Fruit fly (Drosophila melanogaster): Measurements from ENCODE around the gene CG44362.
A peak's percentile ranks its signal among the peaks of the same experiment; 100 is the strongest.

The CG44362 gene

dm6 chr3L:11444169-11444568, 46.8 kb downstream of the CG44362 start (continued):
- TF ChIP-seq CG16779 (tag; optimal IDR thresholded peaks at IDR 0.05) (no peak), CG9139 (GFP tag; optimal IDR thresholded peaks at IDR 0.05) (no peak), Smox (GFP tag; optimal IDR thresholded peaks at IDR 0.05) (no peak), CG7368 (GFP tag; optimal IDR thresholded peaks at IDR 0.05) (no peak), CG11762 (GFP tag; optimal IDR thresholded peaks at IDR 0.05; ENCODE audit: insufficient read depth) (no peak), Eip75B (GFP tag; optimal IDR thresholded peaks at IDR 0.05) (no peak), pdm3 (GFP tag; optimal IDR thresholded peaks at IDR 0.05) (no peak), Hr4 (GFP tag; optimal IDR thresholded peaks at IDR 0.05) (peak; percentile 52), eg (GFP tag; IDR thresholded peaks at IDR 0.05) (no peak), topi (GFP tag; optimal IDR thresholded peaks at IDR 0.05) (no peak), Sox15 (GFP tag; optimal IDR thresholded peaks at IDR 0.05) (no peak), net (GFP tag; optimal IDR thresholded peaks at IDR 0.05) (no peak), dac (GFP tag; optimal IDR thresholded peaks at IDR 0.05) (peak; percentile 23), cyc (GFP tag; optimal IDR thresholded peaks at IDR 0.05) (no peak), dsx (GFP tag; optimal IDR thresholded peaks at IDR 0.05; ENCODE audit: poor library complexity, severe bottlenecking) (no peak), CG11902 (GFP tag; optimal IDR thresholded peaks at IDR 0.05) (no peak), OdsH (GFP tag; optimal IDR thresholded peaks at IDR 0.05) (peak; percentile 24), CG6163 (GFP tag; IDR thresholded peaks at IDR 0.05) (no peak), Blimp-1 (GFP tag; optimal IDR thresholded peaks at IDR 0.05) (no peak), fkh (GFP tag; optimal IDR thresholded peaks at IDR 0.05) (no peak), svp (GFP tag) (no peak), CG31627 (GFP tag; optimal IDR thresholded peaks at IDR 0.05) (no peak), CG1621 (tag; optimal IDR thresholded peaks at IDR 0.05) (no peak)

- TF ChIP-seq CG6163 (GFP tag; IDR thresholded peaks at IDR 0.05) (no peak), fd85E (GFP tag; optimal IDR thresholded peaks at IDR 0.05) (no peak), vri (GFP tag; optimal IDR thresholded peaks at IDR 0.05) (no peak), ss (GFP tag; optimal IDR thresholded peaks at IDR 0.05) (no peak), CG11902 (GFP tag; optimal IDR thresholded peaks at IDR 0.05) (no peak), Gug (GFP tag; IDR thresholded peaks at IDR 0.05) (no peak)
Measured at dm6 chr3L:11444861-11445260, 47.5 kb downstream of the CG44362 start, which contains the start of gene CG7557. TSS of gene CG7557 (plus strand) at chr3L:11445161.

- peak; percentile 83 for TF ChIP-seq CG3032 (tag; optimal IDR thresholded peaks at IDR 0.05)
- peak; percentile 67 for TF ChIP-seq CG4318 (GFP tag; optimal IDR thresholded peaks at IDR 0.05)
- TF ChIP-seq lz (GFP tag; optimal IDR thresholded peaks at IDR 0.05), result peak; percentile 63
- peak; percentile 93 for TF ChIP-seq Lpt (GFP tag; optimal IDR thresholded peaks at IDR 0.05)
- TF ChIP-seq Ets21C (GFP tag; optimal IDR thresholded peaks at IDR 0.05), result peak; percentile 45
- peak; percentile 35 for TF ChIP-seq CG34406 (GFP tag; optimal IDR thresholded peaks at IDR 0.05)
- TF ChIP-seq acj6 (GFP tag; optimal IDR thresholded peaks at IDR 0.05), result peak; percentile 39
- peak; percentile 58 for TF ChIP-seq Smox (GFP tag; optimal IDR thresholded peaks at IDR 0.05)
- TF ChIP-seq cyc (GFP tag; optimal IDR thresholded peaks at IDR 0.05), result peak; percentile 64
- peak; percentile 88 for TF ChIP-seq CG3919 (GFP tag; optimal IDR thresholded peaks at IDR 0.05)
- TF ChIP-seq topi (GFP tag; optimal IDR thresholded peaks at IDR 0.05), result peak; percentile 77
- peak; percentile 74 to 84 for TF ChIP-seq ss (GFP tag; optimal IDR thresholded peaks at IDR 0.05)
- peak; percentile 89 for TF ChIP-seq eg (GFP tag; IDR thresholded peaks at IDR 0.05)
- peak; percentile 81 for TF ChIP-seq CG10669 (GFP tag; optimal IDR thresholded peaks at IDR 0.05)
- peak; percentile 49 for TF ChIP-seq Hr39 (GFP tag; optimal IDR thresholded peaks at IDR 0.05)
- TF ChIP-seq CG10631 (GFP tag; optimal IDR thresholded peaks at IDR 0.05), result peak; percentile 80
- TF ChIP-seq CG7368 (GFP tag; optimal IDR thresholded peaks at IDR 0.05), result peak; percentile 74
- TF ChIP-seq CG31627 (GFP tag; optimal IDR thresholded peaks at IDR 0.05), result peak; percentile 55
- TF ChIP-seq CG6854 (GFP tag; optimal IDR thresholded peaks at IDR 0.05), result peak; percentile 42
- peak; percentile 76 for TF ChIP-seq pdm3 (GFP tag; optimal IDR thresholded peaks at IDR 0.05)
- peak; percentile 91 for TF ChIP-seq CG8119 (GFP tag; IDR thresholded peaks at IDR 0.05)
- no peak for TF ChIP-seq fd85E (GFP tag; optimal IDR thresholded peaks at IDR 0.05)
- TF ChIP-seq Eip93F (GFP tag; optimal IDR thresholded peaks at IDR 0.05), result no peak
- peak; percentile 70 for TF ChIP-seq Sox14 (GFP tag; optimal IDR thresholded peaks at IDR 0.05)
- TF ChIP-seq CG16779 (tag; optimal IDR thresholded peaks at IDR 0.05), result peak; percentile 69
- peak; percentile 3 for TF ChIP-seq Blimp-1 (GFP tag; optimal IDR thresholded peaks at IDR 0.05)
- peak; percentile 67 for TF ChIP-seq CG6792 (GFP tag; optimal IDR thresholded peaks at IDR 0.05)
- peak; percentile 50 for TF ChIP-seq CG8632 (GFP tag; optimal IDR thresholded peaks at IDR 0.05)
- TF ChIP-seq CG15336 (GFP tag; IDR thresholded peaks at IDR 0.05), result peak; percentile 91
- no peak for TF ChIP-seq Hr38 (GFP tag; optimal IDR thresholded peaks at IDR 0.05)
Measured at dm6 chr3L:11447022-11447728, 49.8 kb downstream of the CG44362 start.
